Fruit fly (Drosophila melanogaster): ENCODE data around the gene CG12111.

CG12111 gene

dm6 chrX:8591685-8592127 lies 21.0 kb upstream of the CG12111 start, which contains the start of the genes CG12659 and Crag (continued):
- TF ChIP-seq amos (GFP tag; IDR thresholded peaks at IDR 0.05; ENCODE audit: partially characterized antibody) (peak; percentile 59), MESR4 (GFP tag; optimal IDR thresholded peaks at IDR 0.05) (no peak), CG1647 (GFP tag; optimal IDR thresholded peaks at IDR 0.05) (no peak), ro (GFP tag; IDR thresholded peaks at IDR 0.05) (no peak), Doc2 (GFP tag; IDR thresholded peaks at IDR 0.05) (no peak), CG12942 (GFP tag; optimal IDR thresholded peaks at IDR 0.05) (no peak), CG12744 (GFP tag; optimal IDR thresholded peaks at IDR 0.05) (no peak), HmgZ (tag; optimal IDR thresholded peaks at IDR 0.05) (no peak), shn (GFP tag; optimal IDR thresholded peaks at IDR 0.05) (no peak), Hand (GFP tag; optimal IDR thresholded peaks at IDR 0.05) (no peak), PHDP (tag; optimal IDR thresholded peaks at IDR 0.05) (no peak), Trl (optimal IDR thresholded peaks at IDR 0.05) (no peak), Trl (GFP tag; optimal IDR thresholded peaks at IDR 0.05) (no peak), kah (GFP tag; optimal IDR thresholded peaks at IDR 0.05) (no peak), Sin3A (optimal IDR thresholded peaks at IDR 0.05) (peak; percentile 59), MBD-R2 (GFP tag; IDR thresholded peaks at IDR 0.05) (no peak), tio (GFP tag; optimal IDR thresholded peaks at IDR 0.05) (no peak), CG13775 (GFP tag; optimal IDR thresholded peaks at IDR 0.05) (no peak), pho (GFP tag; optimal IDR thresholded peaks at IDR 0.05) (no peak), Awh (GFP tag; IDR thresholded peaks at IDR 0.05) (no peak), CG10543 (GFP tag; optimal IDR thresholded peaks at IDR 0.05) (no peak), Lpt (GFP tag; optimal IDR thresholded peaks at IDR 0.05) (no peak), CG31224 (GFP tag; IDR thresholded peaks at IDR 0.05) (no peak), pros (GFP tag; optimal IDR thresholded peaks at IDR 0.05) (no peak), CG2199 (GFP tag; IDR thresholded peaks at IDR 0.05) (no peak), unc-4 (GFP tag; IDR thresholded peaks at IDR 0.05; ENCODE audit: partially characterized antibody) (peak; percentile 65; the same call in 1 of the 2 replicates), hbn (GFP tag; IDR thresholded peaks at IDR 0.05; ENCODE audit: partially characterized antibody) (peak; percentile 37; the same call in 1 of the 2 replicates), NfI (GFP tag; optimal IDR thresholded peaks at IDR 0.05) (no peak), nau (GFP tag; optimal IDR thresholded peaks at IDR 0.05) (no peak), CG12299 (tag; optimal IDR thresholded peaks at IDR 0.05) (no peak), CrebB (tag; optimal IDR thresholded peaks at IDR 0.05) (no peak), ato (GFP tag; IDR thresholded peaks at IDR 0.05; ENCODE audit: partially characterized antibody) (0 out of 2 replicates have a peak, but pooled peaks have one; percentile 19), CG16813 (GFP tag; IDR thresholded peaks at IDR 0.05; ENCODE audit: partially characterized antibody) (peak; percentile 74), lilli (GFP tag; optimal IDR thresholded peaks at IDR 0.05) (peak; percentile 36), CG10654 (GFP tag; optimal IDR thresholded peaks at IDR 0.05) (no peak), Taf1 (GFP tag; IDR thresholded peaks at IDR 0.05) (no peak), CG17186 (GFP tag; optimal IDR thresholded peaks at IDR 0.05) (no peak), CG43689 (GFP tag; IDR thresholded peaks at IDR 0.05) (no peak), so (GFP tag; IDR thresholded peaks at IDR 0.05) (no peak), CG6175 (GFP tag; IDR thresholded peaks at IDR 0.05) (no peak), HLHmδ (GFP tag; optimal IDR thresholded peaks at IDR 0.05) (no peak), CG10147 (GFP tag; optimal IDR thresholded peaks at IDR 0.05) (no peak), CG18619 (GFP tag; optimal IDR thresholded peaks at IDR 0.05) (no peak), Aef1 (GFP tag; IDR thresholded peaks at IDR 0.05) (no peak), eyg (GFP tag; optimal IDR thresholded peaks at IDR 0.05) (no peak), ssp (GFP tag; IDR thresholded peaks at IDR 0.05) (0 out of 2 replicates have a peak, but pooled peaks have one; percentile 19), CG14441 (GFP tag; IDR thresholded peaks at IDR 0.05) (no peak), CG1603 (tag; optimal IDR thresholded peaks at IDR 0.05) (no peak), CG9876 (GFP tag; optimal IDR thresholded peaks at IDR 0.05) (no peak), Sox102F (GFP tag; optimal IDR thresholded peaks at IDR 0.05) (no peak), NFAT (GFP tag; IDR thresholded peaks at IDR 0.05) (no peak), Antp (GFP tag; optimal IDR thresholded peaks at IDR 0.05) (no peak)

All from whole organism, embryonic.